Worm (Caenorhabditis elegans) whole organism, young adult: ENCODE results near the gene fcmt-1.

Source experiments
- D2030.7 ChIP-seq: fragments of 200-800 bp; sonication (Bioruptor generic); IDR thresholded peaks from 2 replicates; pipeline ENCODE4 v1.3.6; 2022; ENCODE audit warnings: missing genetic modification reagents, missing genetic modification characterization, missing compliant biosample characterization
- F10E7.11 ChIP-seq: sonication (generic microtip); optimal IDR thresholded peaks from 2 replicates; lab custom pipeline; 2017; ENCODE audit warnings: mild to moderate bottlenecking, missing genetic modification characterization, moderate library complexity, missing compliant biosample characterization
- atf-7 ChIP-seq: sonication (generic microtip); optimal IDR thresholded peaks from 2 replicates; lab custom pipeline; 2017; ENCODE audit warnings: mild to moderate bottlenecking, missing genetic modification characterization, missing compliant biosample characterization
- bed-1 ChIP-seq: fragments of 200-800 bp; sonication (Bioruptor generic); IDR thresholded peaks from 2 replicates; pipeline ENCODE4 v1.3.6; 2022; ENCODE audit warnings: missing genetic modification reagents, missing genetic modification characterization, missing compliant biosample characterization
- egrh-3 ChIP-seq: fragments of 200-800 bp; sonication (Bioruptor generic); IDR thresholded peaks from 2 replicates; pipeline ENCODE4 v1.3.6; 2022; ENCODE audit warnings: missing genetic modification reagents, missing genetic modification characterization, missing compliant biosample characterization
- lir-1 ChIP-seq: fragments of 200-800 bp; sonication (Bioruptor generic); conservative IDR thresholded peaks from 2 replicates; pipeline ENCODE4 v1.3.6; 2022; ENCODE audit warnings: missing genetic modification reagents, missing genetic modification characterization, missing compliant biosample characterization
- pha-4 ChIP-seq: fragments of 150-350 bp; sonication (generic microtip); optimal IDR thresholded peaks from 2 replicates; lab custom pipeline; 2014; ENCODE audit warnings: missing biosample characterization, missing genetic modification reagents, missing genetic modification characterization
- unc-62 ChIP-seq: fragments of 150-350 bp; optimal IDR thresholded peaks from 2 replicates; lab custom pipeline; 2014; ENCODE audit warnings: missing biosample characterization, missing genetic modification reagents, missing genetic modification characterization
- ztf-3 ChIP-seq: fragments of 200-800 bp; sonication (Bioruptor generic); optimal IDR thresholded peaks from 2 replicates; lab custom pipeline; 2018; ENCODE audit warnings: mild to moderate bottlenecking, missing genetic modification characterization, missing compliant biosample characterization

DNA sequence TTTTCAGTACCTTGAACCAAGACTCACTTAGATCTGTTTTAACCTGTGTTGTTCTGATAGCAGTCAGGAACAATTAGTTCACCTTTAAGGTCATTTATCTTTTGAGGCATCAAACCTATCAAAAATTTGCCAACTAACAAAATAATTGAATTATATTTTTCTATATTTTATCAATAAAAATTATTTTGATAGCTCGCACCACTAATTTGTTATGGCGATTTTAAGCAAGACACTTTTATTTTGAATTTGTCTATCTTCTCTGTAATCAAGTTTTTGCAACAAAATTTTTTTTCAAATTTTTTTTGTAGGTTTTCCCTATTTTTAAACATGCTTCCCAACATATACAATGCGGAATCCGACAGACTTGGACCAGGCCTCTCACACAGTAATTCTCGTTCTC lies 20.7 kb downstream of the fcmt-1 start, which contains the start of gene kel-1:
- no peak for TF ChIP-seq pha-4 (tag; lab: Kevin White, UChicago)
- no peak for TF ChIP-seq F10E7.11 (tag; lab: Kevin White, UChicago)
- TF ChIP-seq egrh-3 (GFP tag; lab: Robert Waterston, UW), result no peak
- TF ChIP-seq unc-62, result no peak
- TF ChIP-seq D2030.7 (GFP tag; lab: Robert Waterston, UW), result no peak
- TF ChIP-seq ztf-3 (GFP tag; lab: Kevin White, UChicago), result no peak
- no peak for TF ChIP-seq atf-7
- no peak for TF ChIP-seq lir-1 (GFP tag; lab: Robert Waterston, UW)
- no peak for TF ChIP-seq bed-1 (GFP tag; lab: Robert Waterston, UW)
